Worm (Caenorhabditis elegans) whole organism, L4 larva: ENCODE results near the gene ubc-13.

Experiments
- R02D3.7 ChIP-seq: fragments of 150-350 bp; sonication (generic microtip); optimal IDR thresholded peaks from 3 replicates; lab custom pipeline; 2014; ENCODE audit warnings: missing biosample characterization, missing genetic modification characterization
- Y48G9A.11 ChIP-seq: fragments of 200-800 bp; sonication (Bioruptor generic); IDR thresholded peaks from 2 replicates; pipeline ENCODE4 v1.3.6; 2022; ENCODE audit warnings: missing genetic modification reagents, missing genetic modification characterization, missing compliant biosample characterization
- Y5F2A.4 ChIP-seq: fragments of 200-800 bp; sonication (Bioruptor generic); optimal IDR thresholded peaks from 2 replicates; lab custom pipeline; 2018; ENCODE audit warnings: mild to moderate bottlenecking, missing genetic modification characterization, missing compliant biosample characterization
- Y75B8A.6 ChIP-seq: fragments of 200-800 bp; sonication (Bioruptor generic); IDR thresholded peaks from 2 replicates; pipeline ENCODE4 v1.3.6; 2022; ENCODE audit warnings: missing genetic modification reagents, missing genetic modification characterization, missing compliant biosample characterization
- ZK337.2 ChIP-seq: fragments of 200-800 bp; sonication (Bioruptor generic); IDR thresholded peaks from 2 replicates; pipeline ENCODE4 v1.3.6; 2022; ENCODE audit warnings: missing genetic modification reagents, missing genetic modification characterization, missing compliant biosample characterization
- aha-1 ChIP-seq: fragments of 150-350 bp; peaks from one replicate; lab custom pipeline; 2014; ENCODE audit warnings: missing biosample characterization, missing genetic modification characterization
- aly-2 ChIP-seq: sonication (generic microtip); optimal IDR thresholded peaks from 2 replicates; lab custom pipeline; 2018; ENCODE audit warnings: missing biosample characterization, missing genetic modification characterization
- ama-1 ChIP-seq: fragments of 150-350 bp; optimal IDR thresholded peaks from 2 replicates; lab custom pipeline; 2014; ENCODE audit warnings: inconsistent platforms, mixed read lengths
- ceh-28 ChIP-seq: fragments of 150-350 bp; optimal IDR thresholded peaks from 2 replicates; lab custom pipeline; 2014; ENCODE audit warnings: missing biosample characterization, missing genetic modification reagents, missing genetic modification characterization
- ceh-62 ChIP-seq: sonication (generic microtip); optimal IDR thresholded peaks from 2 replicates; lab custom pipeline; 2017; ENCODE audit warnings: missing biosample characterization, missing genetic modification characterization
- ceh-82 ChIP-seq: sonication (generic microtip); optimal IDR thresholded peaks from 2 replicates; lab custom pipeline; 2017; ENCODE audit warnings: missing biosample characterization, missing genetic modification characterization
- cey-2 ChIP-seq: sonication (generic microtip); optimal IDR thresholded peaks from 3 replicates; lab custom pipeline; 2017; ENCODE audit warnings: missing genetic modification characterization, mild to moderate bottlenecking, missing compliant biosample characterization, antibody characterized with exemption, borderline replicate concordance; ENCODE audit not compliant: insufficient read depth
- ctbp-1 ChIP-seq: fragments of 200-800 bp; sonication (Bioruptor generic); IDR thresholded peaks from 2 replicates; pipeline ENCODE4 v1.3.6; 2022; ENCODE audit warnings: missing genetic modification reagents, missing genetic modification characterization, missing compliant biosample characterization
- daf-8 ChIP-seq: fragments of 200-800 bp; sonication (Bioruptor generic); IDR thresholded peaks from 2 replicates; pipeline ENCODE4 v1.3.6; 2022; ENCODE audit warnings: missing genetic modification characterization, missing compliant biosample characterization
- dmd-6 ChIP-seq: fragments of 200-800 bp; sonication (Bioruptor generic); IDR thresholded peaks from 2 replicates; pipeline ENCODE4 v1.3.6; 2022; ENCODE audit warnings: missing genetic modification reagents, missing genetic modification characterization, missing compliant biosample characterization
- dmd-9 ChIP-seq: fragments of 200-800 bp; sonication (Bioruptor generic); IDR thresholded peaks from 2 replicates; pipeline ENCODE4 v1.3.6; 2022; ENCODE audit warnings: missing genetic modification reagents, missing genetic modification characterization, missing compliant biosample characterization
- dpl-1 ChIP-seq: fragments of 150-350 bp; optimal IDR thresholded peaks from 2 replicates; lab custom pipeline; 2014; ENCODE audit warnings: missing biosample characterization, missing genetic modification reagents, missing genetic modification characterization
- duxl-1 ChIP-seq: sonication (generic microtip); optimal IDR thresholded peaks from 2 replicates; lab custom pipeline; 2016; ENCODE audit warnings: mild to moderate bottlenecking, missing genetic modification characterization, moderate library complexity, missing compliant biosample characterization; ENCODE audit not compliant: poor library complexity
- dve-1 ChIP-seq: sonication (generic microtip); optimal IDR thresholded peaks from 2 replicates; lab custom pipeline; 2017; ENCODE audit warnings: antibody characterized with exemption, mild to moderate bottlenecking, missing genetic modification characterization, missing compliant biosample characterization; ENCODE audit not compliant: insufficient read depth
- egl-43 ChIP-seq: fragments of 200-800 bp; sonication (Bioruptor generic); IDR thresholded peaks from 2 replicates; pipeline ENCODE4 v1.3.6; 2022; ENCODE audit warnings: missing genetic modification reagents, missing genetic modification characterization, missing compliant biosample characterization
- fos-1 ChIP-seq: fragments of 150-350 bp; optimal IDR thresholded peaks from 2 replicates; lab custom pipeline; 2014; ENCODE audit warnings: missing biosample characterization, missing genetic modification characterization
- hlh-11 ChIP-seq: fragments of 200-800 bp; sonication (Bioruptor generic); optimal IDR thresholded peaks from 2 replicates; lab custom pipeline; 2018; ENCODE audit warnings: mild to moderate bottlenecking, missing genetic modification characterization, missing compliant biosample characterization
- hlh-30 ChIP-seq: sonication (generic microtip); optimal IDR thresholded peaks from 2 replicates; lab custom pipeline; 2017; ENCODE audit warnings: antibody characterized with exemption, mild to moderate bottlenecking, missing genetic modification characterization, missing compliant biosample characterization; ENCODE audit not compliant: insufficient read depth
- jun-1 ChIP-seq: fragments of 150-350 bp; optimal IDR thresholded peaks from 2 replicates; lab custom pipeline; 2014; ENCODE audit warnings: missing biosample characterization, missing genetic modification reagents, missing genetic modification characterization
- lim-7 ChIP-seq: fragments of 200-800 bp; sonication (Bioruptor generic); IDR thresholded peaks from 2 replicates; pipeline ENCODE4 v1.3.6; 2022; ENCODE audit warnings: missing genetic modification characterization, missing compliant biosample characterization
- lin-13 ChIP-seq: fragments of 150-350 bp; optimal IDR thresholded peaks from 2 replicates; lab custom pipeline; 2014; ENCODE audit warnings: missing biosample characterization, missing genetic modification reagents, missing genetic modification characterization
- lin-15B ChIP-seq: fragments of 150-350 bp; sonication (generic microtip); optimal IDR thresholded peaks from 3 replicates; lab custom pipeline; 2014; ENCODE audit warnings: missing biosample characterization, missing genetic modification characterization
- lin-29 ChIP-seq: fragments of 200-800 bp; sonication (Bioruptor generic); IDR thresholded peaks from 2 replicates; pipeline ENCODE4 v1.3.6; 2022; ENCODE audit warnings: missing genetic modification reagents, missing genetic modification characterization, missing compliant biosample characterization
- lir-3 ChIP-seq: sonication (generic microtip); optimal IDR thresholded peaks from 2 replicates; lab custom pipeline; 2016; ENCODE audit warnings: mild to moderate bottlenecking, missing genetic modification characterization, missing compliant biosample characterization
- lsy-2 ChIP-seq, 2 experiments: fragments of 150-350 bp in 1 of 2; sonication (generic microtip) in 1 of 2; optimal IDR thresholded peaks; 2 replicates each; lab custom pipeline; 2014 to 2017; ENCODE audit warnings: missing biosample characterization in 2 of 2, missing genetic modification characterization in 2 of 2
- mdl-1 ChIP-seq, 2 experiments: fragments of 150-350 bp in 1 of 2; sonication (generic microtip) in 1 of 2; optimal IDR thresholded peaks; 2 replicates each; lab custom pipeline; 2014 to 2017; ENCODE audit warnings: missing biosample characterization in 2 of 2, missing genetic modification characterization in 2 of 2
- mep-1 ChIP-seq: fragments of 150-350 bp; sonication (generic microtip); optimal IDR thresholded peaks from 3 replicates; lab custom pipeline; 2014; ENCODE audit warnings: missing biosample characterization, missing genetic modification characterization
- mes-2 ChIP-seq: sonication (generic microtip); optimal IDR thresholded peaks from 2 replicates; lab custom pipeline; 2016; ENCODE audit warnings: missing genotype, mild to moderate bottlenecking, missing genetic modification characterization, missing compliant biosample characterization; ENCODE audit not compliant: poor library complexity, severe bottlenecking
- nhr-10 ChIP-seq: fragments of 150-350 bp; optimal IDR thresholded peaks from 2 replicates; lab custom pipeline; 2014; ENCODE audit warnings: missing biosample characterization, missing genetic modification characterization
- nhr-102 ChIP-seq: sonication (generic microtip); optimal IDR thresholded peaks from 2 replicates; lab custom pipeline; 2016; ENCODE audit warnings: mild to moderate bottlenecking, missing genetic modification characterization, moderate library complexity, missing compliant biosample characterization
- nhr-111 ChIP-seq: fragments of 200-800 bp; sonication (Bioruptor generic); optimal IDR thresholded peaks from 2 replicates; lab custom pipeline; 2018; ENCODE audit warnings: mild to moderate bottlenecking, missing genetic modification characterization, missing compliant biosample characterization
- nhr-28 ChIP-seq: fragments of 150-350 bp; optimal IDR thresholded peaks from 2 replicates; lab custom pipeline; 2014; ENCODE audit warnings: missing biosample characterization, missing genetic modification characterization
- nhr-41 ChIP-seq: fragments of 200-800 bp; sonication (Bioruptor generic); IDR thresholded peaks from 2 replicates; pipeline ENCODE4 v1.3.6; 2022; ENCODE audit warnings: missing genetic modification reagents, missing genetic modification characterization, missing compliant biosample characterization
- nhr-77 ChIP-seq: fragments of 150-350 bp; optimal IDR thresholded peaks from 2 replicates; lab custom pipeline; 2014; ENCODE audit warnings: missing biosample characterization, missing genetic modification characterization
- pqm-1 ChIP-seq: sonication (generic microtip); optimal IDR thresholded peaks from 2 replicates; lab custom pipeline; 2017; ENCODE audit warnings: missing biosample characterization, missing genetic modification characterization
- rbr-2 ChIP-seq: sonication (generic microtip); optimal IDR thresholded peaks from 2 replicates; lab custom pipeline; 2016; ENCODE audit warnings: missing genotype, missing genetic modification characterization, missing compliant biosample characterization
- saeg-2 ChIP-seq: fragments of 200-800 bp; sonication (Bioruptor generic); IDR thresholded peaks from 2 replicates; pipeline ENCODE4 v1.3.6; 2022; ENCODE audit warnings: missing genetic modification reagents, missing genetic modification characterization, missing compliant biosample characterization
- sdz-12 ChIP-seq: fragments of 200-800 bp; sonication (Bioruptor generic); optimal IDR thresholded peaks from 2 replicates; lab custom pipeline; 2018; ENCODE audit warnings: mild to moderate bottlenecking, missing genetic modification characterization, missing compliant biosample characterization
- spr-1 ChIP-seq: sonication (generic microtip); optimal IDR thresholded peaks from 2 replicates; lab custom pipeline; 2016; ENCODE audit warnings: mild to moderate bottlenecking, missing genetic modification characterization, missing compliant biosample characterization
- tag-97 ChIP-seq: fragments of 200-800 bp; sonication (Bioruptor generic); IDR thresholded peaks from 2 replicates; pipeline ENCODE4 v1.3.6; 2022; ENCODE audit warnings: missing genetic modification characterization, missing compliant biosample characterization
- unc-62 ChIP-seq, 3 experiments: fragments of 150-350 bp in 1 of 3; sonication (generic microtip); optimal IDR thresholded peaks in 2 of 3; peaks in 1 of 3; 1 replicate in 1 of 3; 2 replicates in 2 of 3; lab custom pipeline; 2014 to 2017; ENCODE audit warnings: missing biosample characterization in 3 of 3, missing genetic modification characterization in 3 of 3, missing genetic modification reagents in 3 of 3, missing genotype in 1 of 3
- zag-1 ChIP-seq: fragments of 150-350 bp; optimal IDR thresholded peaks from 2 replicates; lab custom pipeline; 2014; ENCODE audit warnings: missing biosample characterization, missing genetic modification characterization
- zfp-2 ChIP-seq: sonication (generic microtip); optimal IDR thresholded peaks from 2 replicates; lab custom pipeline; 2016; ENCODE audit warnings: mild to moderate bottlenecking, missing genetic modification characterization, missing compliant biosample characterization
- zfp-3 ChIP-seq: fragments of 200-800 bp; sonication (Bioruptor generic); conservative IDR thresholded peaks from 2 replicates; pipeline ENCODE4 v1.3.6; 2022; ENCODE audit warnings: missing genetic modification reagents, missing genetic modification characterization, missing compliant biosample characterization
- zip-2 ChIP-seq: fragments of 150-350 bp; optimal IDR thresholded peaks from 2 replicates; lab custom pipeline; 2014; ENCODE audit warnings: missing biosample characterization, missing genetic modification characterization
- ztf-11 ChIP-seq: fragments of 150-350 bp; optimal IDR thresholded peaks from 2 replicates; lab custom pipeline; 2014; ENCODE audit warnings: missing biosample characterization, missing genetic modification characterization

ubc-13 gene

DNA sequence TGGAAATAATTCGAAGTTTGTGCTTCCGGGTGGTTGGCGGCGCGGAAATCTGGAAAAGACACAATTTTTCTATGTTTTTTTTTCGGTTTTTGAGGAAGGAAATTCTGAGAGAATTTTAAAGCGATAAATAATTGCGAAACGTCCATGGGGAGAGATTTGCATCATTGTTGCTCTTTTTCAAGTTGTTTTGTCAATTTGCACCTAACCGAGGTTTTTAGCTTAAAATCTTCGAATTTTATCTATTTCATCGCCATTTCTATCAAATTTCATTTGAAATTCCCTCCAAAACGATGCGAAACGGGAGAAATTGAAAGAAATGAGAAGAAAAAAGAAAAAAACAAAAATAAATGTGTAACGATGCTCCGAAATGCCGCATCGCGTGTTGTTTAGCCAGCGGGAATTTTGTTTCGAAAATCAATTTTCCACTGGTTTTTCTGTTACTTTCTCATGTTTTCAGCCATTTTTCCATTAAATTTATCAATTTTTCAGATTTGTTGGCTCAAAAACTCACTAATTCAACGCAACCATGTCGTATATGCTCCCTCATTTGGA, 35.0 kb downstream of the ubc-13 start, which contains the start of the genes nprt-1 and dib-1 (continued):
- TF ChIP-seq mdl-1 (tag; optimal IDR thresholded peaks at IDR 0.05; lab: Kevin White, UChicago): no peak
- TF ChIP-seq dpl-1: peak; percentile 83
- TF ChIP-seq pqm-1 (tag; lab: Kevin White, UChicago): no peak
- no peak for TF ChIP-seq hlh-11 (tag; lab: Kevin White, UChicago)
- TF ChIP-seq ZK337.2 (GFP tag; lab: Robert Waterston, UW): no peak
- peak in 1 of 2 experiments; percentile 72 for TF ChIP-seq lsy-2 (tag; optimal IDR thresholded peaks at IDR 0.05; lab: Kevin White, UChicago)
- TF ChIP-seq nhr-111 (GFP tag; lab: Kevin White, UChicago): no peak
- no peak for TF ChIP-seq unc-62 (GFP tag; optimal IDR thresholded peaks at IDR 0.05 in 1 of 2; lab: Kevin White, UChicago)
- TF ChIP-seq unc-62 (tag; optimal IDR thresholded peaks at IDR 0.05; lab: Kevin White, UChicago): no peak
- TF ChIP-seq daf-8 (GFP tag; lab: Robert Waterston, UW): no peak
- 0 out of 2 replicates have a peak, but pooled peaks have one; percentile 28 for TF ChIP-seq Y48G9A.11 (GFP tag; lab: Robert Waterston, UW)
- no peak for TF ChIP-seq aly-2
- no peak for TF ChIP-seq nhr-28 (tag; lab: Kevin White, UChicago)
- TF ChIP-seq cey-2 (tag; lab: Kevin White, UChicago): no peak
- TF ChIP-seq ceh-28 (tag; lab: Kevin White, UChicago): no peak
- TF ChIP-seq lir-3 (tag; lab: Kevin White, UChicago): no peak
- TF ChIP-seq ctbp-1 (GFP tag; lab: Robert Waterston, UW): no peak
- TF ChIP-seq zfp-3 (GFP tag; lab: Robert Waterston, UW): no peak
- no peak for TF ChIP-seq lin-15B (tag; lab: Kevin White, UChicago)
- TF ChIP-seq nhr-77 (tag; lab: Kevin White, UChicago): peak; percentile 28
- TF ChIP-seq mep-1 (tag; lab: Kevin White, UChicago): peak; percentile 24
- no peak for TF ChIP-seq Y75B8A.6 (GFP tag; lab: Robert Waterston, UW)
- TF ChIP-seq lim-7 (GFP tag; lab: Robert Waterston, UW): no peak
- TF ChIP-seq ceh-82 (tag; lab: Kevin White, UChicago): no peak
- peak; percentile 27 for TF ChIP-seq dve-1 (tag; lab: Kevin White, UChicago)
- TF ChIP-seq ztf-11 (tag; lab: Kevin White, UChicago): no peak
- TF ChIP-seq lin-13 (GFP tag; lab: Kevin White, UChicago): no peak
- no peak for TF ChIP-seq tag-97
- no peak for TF ChIP-seq dmd-6 (GFP tag; lab: Robert Waterston, UW)
- no peak for TF ChIP-seq zag-1 (tag; lab: Kevin White, UChicago)
- no peak for TF ChIP-seq Y5F2A.4 (GFP tag; lab: Kevin White, UChicago)
- peak; percentile 20 for TF ChIP-seq ama-1 (lab: Kevin White, UChicago)
- TF ChIP-seq zfp-2 (tag; lab: Kevin White, UChicago): no peak
- TF ChIP-seq rbr-2 (tag; lab: Kevin White, UChicago): no peak
- no peak for TF ChIP-seq duxl-1 (tag; lab: Kevin White, UChicago)
- no peak for TF ChIP-seq dmd-9 (GFP tag; lab: Robert Waterston, UW)
- TF ChIP-seq zip-2 (tag; lab: Kevin White, UChicago): no peak
- no peak for TF ChIP-seq saeg-2 (GFP tag; lab: Robert Waterston, UW)
- TF ChIP-seq sdz-12: no peak
- TF ChIP-seq egl-43 (GFP tag; lab: Robert Waterston, UW): no peak
- no peak for TF ChIP-seq nhr-41 (GFP tag; lab: Robert Waterston, UW)
- TF ChIP-seq nhr-102: no peak
- TF ChIP-seq mes-2 (tag; lab: Kevin White, UChicago): peak; percentile 49
- no peak for TF ChIP-seq fos-1 (tag; lab: Kevin White, UChicago)
- TF ChIP-seq lin-29 (GFP tag; lab: Robert Waterston, UW): no peak
- no peak for TF ChIP-seq nhr-10 (tag; lab: Kevin White, UChicago)
- TF ChIP-seq R02D3.7 (tag; lab: Kevin White, UChicago): no peak
- TF ChIP-seq hlh-30: peak; percentile 33
- no peak for TF ChIP-seq spr-1 (tag; lab: Kevin White, UChicago)
- TF ChIP-seq jun-1 (tag; lab: Kevin White, UChicago): no peak
- no peak for TF ChIP-seq ceh-62
- no peak for TF ChIP-seq aha-1 (tag; lab: Kevin White, UChicago)
